Fruit fly (Drosophila melanogaster): Measurements from ENCODE around the gene meng.
A peak's percentile ranks its signal among the peaks of the same experiment; 100 is the strongest.

Gene meng

DNA sequence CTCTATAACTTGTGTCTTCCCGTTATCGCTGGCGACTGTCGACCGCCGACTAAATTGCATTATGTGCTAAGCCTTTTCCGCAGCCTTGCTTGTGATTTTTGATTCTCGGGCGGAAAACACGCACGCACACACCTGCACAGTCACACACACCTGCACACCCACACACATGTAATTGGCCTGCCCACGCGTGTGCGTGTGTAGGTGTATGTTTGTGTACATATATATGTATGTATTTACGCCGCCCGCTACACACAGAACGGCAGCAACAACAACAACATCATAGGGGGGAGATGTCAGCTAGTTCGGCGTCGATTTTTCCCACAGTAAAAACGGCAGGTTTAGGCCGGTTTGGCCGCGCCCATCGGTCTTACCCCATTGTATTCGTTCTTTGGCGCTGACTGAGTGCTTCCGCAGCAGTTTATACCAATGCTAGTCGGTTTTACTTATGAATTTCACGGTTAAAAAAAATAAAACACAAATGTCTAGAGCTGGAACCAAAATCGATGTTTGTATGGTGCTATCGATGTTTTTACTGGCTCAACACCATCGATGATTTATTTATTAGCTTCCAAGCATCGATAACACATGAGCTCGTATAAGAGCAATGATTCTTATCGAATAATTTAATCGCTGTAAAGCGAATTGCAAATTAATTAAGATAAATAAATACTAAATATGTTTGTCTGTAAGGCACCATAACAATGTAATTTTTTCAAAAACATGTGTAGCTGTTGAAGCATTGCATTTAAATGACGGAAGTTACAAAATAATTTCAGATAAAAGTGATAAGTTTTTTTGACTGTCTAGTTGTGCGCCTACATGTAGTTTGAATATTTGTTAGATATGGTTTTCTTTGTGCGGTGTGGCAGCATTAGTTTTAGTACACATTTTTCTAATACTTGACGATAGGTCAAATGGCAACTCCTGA lies 19.2 kb upstream of the meng start, which contains the start of gene homer (continued):
- TF ChIP-seq Nf-YB (GFP tag; optimal IDR thresholded peaks at IDR 0.05) (peak; percentile 33), corto (GFP tag; optimal IDR thresholded peaks at IDR 0.05) (no peak), Vsx1 (GFP tag; optimal IDR thresholded peaks at IDR 0.05) (peak; percentile 63), stwl (tag; optimal IDR thresholded peaks at IDR 0.05) (peak; percentile 67), Scr (GFP tag; IDR thresholded peaks at IDR 0.05; ENCODE audit: partially characterized antibody) (peak; percentile 93), CG31388 (GFP tag; optimal IDR thresholded peaks at IDR 0.05) (no peak), D19A (tag; optimal IDR thresholded peaks at IDR 0.05) (no peak), HLH54F (GFP tag; optimal IDR thresholded peaks at IDR 0.05) (no peak), zfh1 (GFP tag; IDR thresholded peaks at IDR 0.05) (no peak), Mad (GFP tag; optimal IDR thresholded peaks at IDR 0.05) (no peak), gt (GFP tag; IDR thresholded peaks at IDR 0.05) (no peak), CG2129 (GFP tag; IDR thresholded peaks at IDR 0.05; ENCODE audit: partially characterized antibody) (peak; percentile 81), CG9817 (tag; optimal IDR thresholded peaks at IDR 0.05) (no peak), Hr3 (GFP tag; optimal IDR thresholded peaks at IDR 0.05) (no peak), CG5180 (GFP tag; optimal IDR thresholded peaks at IDR 0.05) (no peak), Sox100B (GFP tag; optimal IDR thresholded peaks at IDR 0.05) (no peak), CG3065 (GFP tag; optimal IDR thresholded peaks at IDR 0.05) (no peak), Optix (GFP tag; IDR thresholded peaks at IDR 0.05) (no peak), ftz-f1 (GFP tag; optimal IDR thresholded peaks at IDR 0.05) (peak; percentile 10), yki (optimal IDR thresholded peaks at IDR 0.05) (no peak), caup (GFP tag; optimal IDR thresholded peaks at IDR 0.05; ENCODE audit: severe bottlenecking) (peak; percentile 8), CG13424 (tag; optimal IDR thresholded peaks at IDR 0.05) (no peak), CG3163 (GFP tag; optimal IDR thresholded peaks at IDR 0.05) (no peak), CG1603 (tag; optimal IDR thresholded peaks at IDR 0.05) (peak; percentile 8), sima (GFP tag; optimal IDR thresholded peaks at IDR 0.05) (no peak), dati (GFP tag; IDR thresholded peaks at IDR 0.05) (no peak), E2f1 (GFP tag; IDR thresholded peaks at IDR 0.05) (no peak), CG8089 (GFP tag; optimal IDR thresholded peaks at IDR 0.05) (no peak), Hr78 (GFP tag; optimal IDR thresholded peaks at IDR 0.05) (peak in 1 of 2 experiments; percentile 100), Pdp1 (GFP tag; optimal IDR thresholded peaks at IDR 0.05) (no peak), CG6765 (GFP tag; optimal IDR thresholded peaks at IDR 0.05) (no peak), eve (GFP tag; optimal IDR thresholded peaks at IDR 0.05) (no peak), toy (GFP tag; IDR thresholded peaks at IDR 0.05) (no peak), seq (GFP tag; IDR thresholded peaks at IDR 0.05) (no peak), Drgx (GFP tag; IDR thresholded peaks at IDR 0.05) (no peak), nom (GFP tag; optimal IDR thresholded peaks at IDR 0.05) (peak; percentile 36), oc (tag; optimal IDR thresholded peaks at IDR 0.05) (no peak), ken (GFP tag; IDR thresholded peaks at IDR 0.05) (no peak), ems (GFP tag; optimal IDR thresholded peaks at IDR 0.05) (no peak), CG8359 (GFP tag; optimal IDR thresholded peaks at IDR 0.05; ENCODE audit: borderline replicate concordance) (no peak), mirr (GFP tag; optimal IDR thresholded peaks at IDR 0.05) (peak; percentile 59), CG6791 (GFP tag; IDR thresholded peaks at IDR 0.05; ENCODE audit: partially characterized antibody) (peak; percentile 97), ERR (GFP tag; optimal IDR thresholded peaks at IDR 0.05) (no peak), Fer3 (tag; optimal IDR thresholded peaks at IDR 0.05) (no peak), CG7357 (GFP tag; IDR thresholded peaks at IDR 0.05) (no peak), CG11695 (GFP tag; IDR thresholded peaks at IDR 0.05) (no peak), Dbx (GFP tag; IDR thresholded peaks at IDR 0.05) (0 out of 3 replicates have a peak, but pooled peaks have one; percentile 46), CG11398 (GFP tag; optimal IDR thresholded peaks at IDR 0.05) (no peak)
